Worm (Caenorhabditis elegans) whole organism, L4 larva: ENCODE results near the gene nlp-43.

Source experiments
- F37D6.2 ChIP-seq: sonication (generic microtip); optimal IDR thresholded peaks from 2 replicates; lab custom pipeline; 2016; ENCODE audit warnings: mild to moderate bottlenecking, missing genetic modification characterization, missing compliant biosample characterization
- F44E2.7 ChIP-seq: fragments of 200-800 bp; sonication (Bioruptor generic); IDR thresholded peaks from 2 replicates; pipeline ENCODE4 v2.1.2; 2022; ENCODE audit warnings: missing genetic modification characterization, missing compliant biosample characterization
- T20F7.1 ChIP-seq: fragments of 200-800 bp; sonication (Bioruptor generic); optimal IDR thresholded peaks from 2 replicates; lab custom pipeline; 2018; ENCODE audit warnings: mild to moderate bottlenecking, missing genetic modification characterization, missing compliant biosample characterization
- T26A8.4 ChIP-seq: fragments of 200-800 bp; sonication (Bioruptor generic); IDR thresholded peaks from 2 replicates; pipeline ENCODE4 v1.3.6; 2022; ENCODE audit warnings: missing genetic modification characterization, missing compliant biosample characterization
- Y48G9A.11 ChIP-seq: fragments of 200-800 bp; sonication (Bioruptor generic); IDR thresholded peaks from 2 replicates; pipeline ENCODE4 v1.3.6; 2022; ENCODE audit warnings: missing genetic modification reagents, missing genetic modification characterization, missing compliant biosample characterization
- Y75B8A.6 ChIP-seq: fragments of 200-800 bp; sonication (Bioruptor generic); IDR thresholded peaks from 2 replicates; pipeline ENCODE4 v1.3.6; 2022; ENCODE audit warnings: missing genetic modification reagents, missing genetic modification characterization, missing compliant biosample characterization
- aha-1 ChIP-seq: fragments of 150-350 bp; peaks from one replicate; lab custom pipeline; 2014; ENCODE audit warnings: missing biosample characterization, missing genetic modification characterization
- ceh-62 ChIP-seq: sonication (generic microtip); optimal IDR thresholded peaks from 2 replicates; lab custom pipeline; 2017; ENCODE audit warnings: missing biosample characterization, missing genetic modification characterization
- ceh-82 ChIP-seq: sonication (generic microtip); optimal IDR thresholded peaks from 2 replicates; lab custom pipeline; 2017; ENCODE audit warnings: missing biosample characterization, missing genetic modification characterization
- daf-16 ChIP-seq, 3 experiments: sonication (generic microtip); optimal IDR thresholded peaks; 2 replicates each; lab custom pipeline; 2016 to 2017; ENCODE audit warnings: missing genetic modification characterization in 3 of 3, missing genetic modification reagents in 3 of 3, mild to moderate bottlenecking in 2 of 3, missing compliant biosample characterization in 2 of 3, missing biosample characterization in 1 of 3, moderate library complexity in 1 of 3
- dmd-6 ChIP-seq: fragments of 200-800 bp; sonication (Bioruptor generic); IDR thresholded peaks from 2 replicates; pipeline ENCODE4 v1.3.6; 2022; ENCODE audit warnings: missing genetic modification reagents, missing genetic modification characterization, missing compliant biosample characterization
- duxl-1 ChIP-seq: sonication (generic microtip); optimal IDR thresholded peaks from 2 replicates; lab custom pipeline; 2016; ENCODE audit warnings: mild to moderate bottlenecking, missing genetic modification characterization, moderate library complexity, missing compliant biosample characterization; ENCODE audit not compliant: poor library complexity
- dve-1 ChIP-seq: sonication (generic microtip); optimal IDR thresholded peaks from 2 replicates; lab custom pipeline; 2017; ENCODE audit warnings: antibody characterized with exemption, mild to moderate bottlenecking, missing genetic modification characterization, missing compliant biosample characterization; ENCODE audit not compliant: insufficient read depth
- hmg-1.1 ChIP-seq: fragments of 200-800 bp; sonication (Bioruptor generic); IDR thresholded peaks from 2 replicates; pipeline ENCODE4 v1.3.6; 2022; ENCODE audit warnings: missing genetic modification reagents, missing genetic modification characterization, missing compliant biosample characterization
- lim-7 ChIP-seq: fragments of 200-800 bp; sonication (Bioruptor generic); IDR thresholded peaks from 2 replicates; pipeline ENCODE4 v1.3.6; 2022; ENCODE audit warnings: missing genetic modification characterization, missing compliant biosample characterization
- lin-1 ChIP-seq: fragments of 200-800 bp; sonication (Bioruptor generic); IDR thresholded peaks from 2 replicates; pipeline ENCODE4 v1.3.6; 2022; ENCODE audit warnings: missing genetic modification reagents, missing genetic modification characterization, missing compliant biosample characterization
- lin-38 ChIP-seq: fragments of 200-800 bp; sonication (Bioruptor generic); IDR thresholded peaks from 2 replicates; pipeline ENCODE4 v1.3.6; 2022; ENCODE audit warnings: missing genetic modification reagents, missing genetic modification characterization, missing compliant biosample characterization
- lsy-2 ChIP-seq, 2 experiments: fragments of 150-350 bp in 1 of 2; sonication (generic microtip) in 1 of 2; optimal IDR thresholded peaks; 2 replicates each; lab custom pipeline; 2014 to 2017; ENCODE audit warnings: missing biosample characterization in 2 of 2, missing genetic modification characterization in 2 of 2
- mep-1 ChIP-seq: fragments of 150-350 bp; sonication (generic microtip); optimal IDR thresholded peaks from 3 replicates; lab custom pipeline; 2014; ENCODE audit warnings: missing biosample characterization, missing genetic modification characterization
- mes-2 ChIP-seq: sonication (generic microtip); optimal IDR thresholded peaks from 2 replicates; lab custom pipeline; 2016; ENCODE audit warnings: missing genotype, mild to moderate bottlenecking, missing genetic modification characterization, missing compliant biosample characterization; ENCODE audit not compliant: poor library complexity, severe bottlenecking
- mxl-3 ChIP-seq: fragments of 200-800 bp; sonication (Bioruptor generic); optimal IDR thresholded peaks from 2 replicates; lab custom pipeline; 2018; ENCODE audit warnings: mild to moderate bottlenecking, missing genetic modification characterization, missing compliant biosample characterization
- nhr-25 ChIP-seq: sonication (generic microtip); optimal IDR thresholded peaks from 2 replicates; lab custom pipeline; 2017; ENCODE audit warnings: missing genetic modification characterization, mild to moderate bottlenecking, missing compliant biosample characterization, antibody characterized with exemption, moderate library complexity, borderline replicate concordance; ENCODE audit not compliant: insufficient read depth
- nhr-42 ChIP-seq: fragments of 200-800 bp; sonication (Bioruptor generic); IDR thresholded peaks from 2 replicates; pipeline ENCODE4 v1.3.6; 2022; ENCODE audit warnings: missing genetic modification characterization, missing compliant biosample characterization
- nhr-48 ChIP-seq: sonication (generic microtip); optimal IDR thresholded peaks from 2 replicates; lab custom pipeline; 2016; ENCODE audit warnings: mild to moderate bottlenecking, missing genetic modification characterization, missing compliant biosample characterization
- nhr-77 ChIP-seq: fragments of 150-350 bp; optimal IDR thresholded peaks from 2 replicates; lab custom pipeline; 2014; ENCODE audit warnings: missing biosample characterization, missing genetic modification characterization
- pha-4 ChIP-seq, 2 experiments: fragments of 150-350 bp in 1 of 2; fragments of 200-800 bp in 1 of 2; sonication (Bioruptor generic) in 1 of 2; IDR thresholded peaks in 1 of 2; optimal IDR thresholded peaks in 1 of 2; 2 replicates each; pipeline versions ENCODE4 v1.3.6 to Lab custom; 2014 to 2022; ENCODE audit warnings: missing genetic modification characterization in 2 of 2, missing genetic modification reagents in 2 of 2, missing biosample characterization in 1 of 2, missing compliant biosample characterization in 1 of 2
- pqm-1 ChIP-seq: sonication (generic microtip); optimal IDR thresholded peaks from 2 replicates; lab custom pipeline; 2017; ENCODE audit warnings: missing biosample characterization, missing genetic modification characterization
- saeg-2 ChIP-seq: fragments of 200-800 bp; sonication (Bioruptor generic); IDR thresholded peaks from 2 replicates; pipeline ENCODE4 v1.3.6; 2022; ENCODE audit warnings: missing genetic modification reagents, missing genetic modification characterization, missing compliant biosample characterization
- spr-1 ChIP-seq: sonication (generic microtip); optimal IDR thresholded peaks from 2 replicates; lab custom pipeline; 2016; ENCODE audit warnings: mild to moderate bottlenecking, missing genetic modification characterization, missing compliant biosample characterization
- tag-97 ChIP-seq: fragments of 200-800 bp; sonication (Bioruptor generic); IDR thresholded peaks from 2 replicates; pipeline ENCODE4 v1.3.6; 2022; ENCODE audit warnings: missing genetic modification characterization, missing compliant biosample characterization
- unc-130 ChIP-seq: sonication (generic microtip); optimal IDR thresholded peaks from 2 replicates; lab custom pipeline; 2016; ENCODE audit warnings: missing genetic modification reagents, missing genetic modification characterization, missing compliant biosample characterization
- zfp-3 ChIP-seq: fragments of 200-800 bp; sonication (Bioruptor generic); conservative IDR thresholded peaks from 2 replicates; pipeline ENCODE4 v1.3.6; 2022; ENCODE audit warnings: missing genetic modification reagents, missing genetic modification characterization, missing compliant biosample characterization

The nlp-43 gene

ce11 chrIII:5080700-5081572, 38.7 kb downstream of the nlp-43 start (continued):
- no peak for TF ChIP-seq ceh-62 (tag; lab: Kevin White, UChicago)
- peak; percentile 87 for TF ChIP-seq duxl-1 (tag; lab: Kevin White, UChicago)
- peak; percentile 93 for TF ChIP-seq nhr-42 (GFP tag; lab: Robert Waterston, UW)
- TF ChIP-seq dmd-6 (GFP tag; lab: Robert Waterston, UW) = peak; percentile 67
- no peak for TF ChIP-seq pqm-1
- TF ChIP-seq tag-97 (GFP tag; lab: Robert Waterston, UW) = no peak
- TF ChIP-seq Y48G9A.11 (GFP tag; lab: Robert Waterston, UW) = peak; percentile 87
- peak; percentile 60 for TF ChIP-seq mxl-3
- TF ChIP-seq nhr-48 (tag; lab: Kevin White, UChicago) = peak; percentile 86

- no peak for TF ChIP-seq unc-130
- no peak for TF ChIP-seq ceh-82 (tag; lab: Kevin White, UChicago)
- TF ChIP-seq F44E2.7 (GFP tag; lab: Robert Waterston, UW) = no peak
- TF ChIP-seq F37D6.2 (tag; lab: Kevin White, UChicago) = no peak
Observed at ce11 chrIII:5081573-5081823, 39.3 kb downstream of the nlp-43 start, which contains the start of gene cox-6A. Gene cox-6A (plus strand): TSS chrIII:5081724.

- TF ChIP-seq lin-1 (GFP tag; lab: Robert Waterston, UW) (no peak), lsy-2 (tag; optimal IDR thresholded peaks at IDR 0.05; lab: Kevin White, UChicago) (peak in 1 of 2 experiments; percentile 15), T26A8.4 (0 out of 2 replicates have a peak, but pooled peaks have one; percentile 21), mes-2 (tag; lab: Kevin White, UChicago) (peak; percentile 17), pha-4 (GFP tag; IDR thresholded peaks at IDR 0.05; lab: Robert Waterston, UW) (0 out of 2 replicates have a peak, but pooled peaks have one; percentile 30), pha-4 (tag; optimal IDR thresholded peaks at IDR 0.05; lab: Kevin White, UChicago) (no peak), zfp-3 (0 out of 2 replicates have a peak, but pooled peaks have one; percentile 36), mep-1 (peak; percentile 0), nhr-77 (tag; lab: Kevin White, UChicago) (no peak), daf-16 (GFP tag; optimal IDR thresholded peaks at IDR 0.05; lab: Kevin White, UChicago) (no peak), daf-16 (tag; optimal IDR thresholded peaks at IDR 0.05; lab: Kevin White, UChicago) (peak; percentile 21), lim-7 (no peak), T20F7.1 (GFP tag; lab: Kevin White, UChicago) (peak; percentile 36), Y75B8A.6 (no peak), dve-1 (peak; percentile 25), unc-130 (no peak), F44E2.7 (GFP tag; lab: Robert Waterston, UW) (0 out of 2 replicates have a peak, but pooled peaks have one; percentile 15), spr-1 (tag; lab: Kevin White, UChicago) (peak; percentile 0), lin-38 (GFP tag; lab: Robert Waterston, UW) (peak; percentile 51), hmg-1.1 (GFP tag; lab: Robert Waterston, UW) (0 out of 2 replicates have a peak, but pooled peaks have one; percentile 27), nhr-48 (tag; lab: Kevin White, UChicago) (peak; percentile 25), aha-1 (tag; lab: Kevin White, UChicago) (peak; percentile 59)
Observed at ce11 chrIII:5083304-5083703, 41.1 kb downstream of the nlp-43 start.

ce11 chrIII:5085529-5085928, 43.3 kb downstream of the nlp-43 start, which contains the start of gene cah-1:
Gene cah-1 (minus strand): TSS chrIII:5085629.
- TF ChIP-seq dmd-6 (GFP tag; lab: Robert Waterston, UW) (no peak), nhr-25 (no peak), saeg-2 (no peak)
- TF ChIP-seq, all 104 proteins: peak for 0
